Worm (Caenorhabditis elegans) whole organism, L4 larva: ENCODE results near the gene tomm-70.

Source experiments
- D1046.2 ChIP-seq: fragments of 200-800 bp; sonication (Bioruptor generic); IDR thresholded peaks from 2 replicates; pipeline ENCODE4 v1.3.6; 2022; ENCODE audit warnings: missing genetic modification characterization, missing compliant biosample characterization
- F10B5.3 ChIP-seq: sonication (generic microtip); optimal IDR thresholded peaks from 2 replicates; lab custom pipeline; 2016; ENCODE audit warnings: mild to moderate bottlenecking, missing genetic modification characterization, missing compliant biosample characterization
- F44E2.7 ChIP-seq: fragments of 200-800 bp; sonication (Bioruptor generic); IDR thresholded peaks from 2 replicates; pipeline ENCODE4 v2.1.2; 2022; ENCODE audit warnings: missing genetic modification characterization, missing compliant biosample characterization
- F49E8.2 ChIP-seq: sonication (generic microtip); optimal IDR thresholded peaks from 2 replicates; lab custom pipeline; 2016; ENCODE audit warnings: missing compliant biosample characterization, mild to moderate bottlenecking, missing genetic modification characterization, borderline replicate concordance
- T20F7.1 ChIP-seq: fragments of 200-800 bp; sonication (Bioruptor generic); optimal IDR thresholded peaks from 2 replicates; lab custom pipeline; 2018; ENCODE audit warnings: mild to moderate bottlenecking, missing genetic modification characterization, missing compliant biosample characterization
- Y105C5A.15 ChIP-seq: fragments of 200-800 bp; sonication (Bioruptor generic); IDR thresholded peaks from 2 replicates; pipeline ENCODE4 v1.3.6; 2022; ENCODE audit warnings: missing genetic modification characterization, missing compliant biosample characterization
- Y75B8A.6 ChIP-seq: fragments of 200-800 bp; sonication (Bioruptor generic); IDR thresholded peaks from 2 replicates; pipeline ENCODE4 v1.3.6; 2022; ENCODE audit warnings: missing genetic modification reagents, missing genetic modification characterization, missing compliant biosample characterization
- aha-1 ChIP-seq: fragments of 150-350 bp; peaks from one replicate; lab custom pipeline; 2014; ENCODE audit warnings: missing biosample characterization, missing genetic modification characterization
- aly-2 ChIP-seq: sonication (generic microtip); optimal IDR thresholded peaks from 2 replicates; lab custom pipeline; 2018; ENCODE audit warnings: missing biosample characterization, missing genetic modification characterization
- arid-1 ChIP-seq: fragments of 200-800 bp; sonication (Bioruptor generic); conservative IDR thresholded peaks from 2 replicates; pipeline ENCODE4 v1.3.6; 2022; ENCODE audit warnings: missing genetic modification reagents, missing genetic modification characterization, missing compliant biosample characterization
- ceh-44 ChIP-seq: fragments of 200-800 bp; sonication (Bioruptor generic); IDR thresholded peaks from 2 replicates; pipeline ENCODE4 v1.3.6; 2022; ENCODE audit warnings: missing genetic modification reagents, missing genetic modification characterization, missing compliant biosample characterization
- ceh-82 ChIP-seq: sonication (generic microtip); optimal IDR thresholded peaks from 2 replicates; lab custom pipeline; 2017; ENCODE audit warnings: missing biosample characterization, missing genetic modification characterization
- cey-2 ChIP-seq: sonication (generic microtip); optimal IDR thresholded peaks from 3 replicates; lab custom pipeline; 2017; ENCODE audit warnings: missing genetic modification characterization, mild to moderate bottlenecking, missing compliant biosample characterization, antibody characterized with exemption, borderline replicate concordance; ENCODE audit not compliant: insufficient read depth
- daf-16 ChIP-seq, 3 experiments: sonication (generic microtip); optimal IDR thresholded peaks; 2 replicates each; lab custom pipeline; 2016 to 2017; ENCODE audit warnings: missing genetic modification characterization in 3 of 3, missing genetic modification reagents in 3 of 3, mild to moderate bottlenecking in 2 of 3, missing compliant biosample characterization in 2 of 3, missing biosample characterization in 1 of 3, moderate library complexity in 1 of 3
- daf-8 ChIP-seq: fragments of 200-800 bp; sonication (Bioruptor generic); IDR thresholded peaks from 2 replicates; pipeline ENCODE4 v1.3.6; 2022; ENCODE audit warnings: missing genetic modification characterization, missing compliant biosample characterization
- dmd-6 ChIP-seq: fragments of 200-800 bp; sonication (Bioruptor generic); IDR thresholded peaks from 2 replicates; pipeline ENCODE4 v1.3.6; 2022; ENCODE audit warnings: missing genetic modification reagents, missing genetic modification characterization, missing compliant biosample characterization
- dmd-9 ChIP-seq: fragments of 200-800 bp; sonication (Bioruptor generic); IDR thresholded peaks from 2 replicates; pipeline ENCODE4 v1.3.6; 2022; ENCODE audit warnings: missing genetic modification reagents, missing genetic modification characterization, missing compliant biosample characterization
- dpl-1 ChIP-seq: fragments of 150-350 bp; optimal IDR thresholded peaks from 2 replicates; lab custom pipeline; 2014; ENCODE audit warnings: missing biosample characterization, missing genetic modification reagents, missing genetic modification characterization
- dve-1 ChIP-seq: sonication (generic microtip); optimal IDR thresholded peaks from 2 replicates; lab custom pipeline; 2017; ENCODE audit warnings: antibody characterized with exemption, mild to moderate bottlenecking, missing genetic modification characterization, missing compliant biosample characterization; ENCODE audit not compliant: insufficient read depth
- egl-27 ChIP-seq: sonication (generic microtip); optimal IDR thresholded peaks from 3 replicates; lab custom pipeline; 2017; ENCODE audit warnings: missing biosample characterization, missing genetic modification reagents, missing genetic modification characterization
- egl-43 ChIP-seq: fragments of 200-800 bp; sonication (Bioruptor generic); IDR thresholded peaks from 2 replicates; pipeline ENCODE4 v1.3.6; 2022; ENCODE audit warnings: missing genetic modification reagents, missing genetic modification characterization, missing compliant biosample characterization
- fkh-10 ChIP-seq: fragments of 150-350 bp; optimal IDR thresholded peaks from 2 replicates; lab custom pipeline; 2014; ENCODE audit warnings: missing biosample characterization, missing genetic modification reagents, missing genetic modification characterization
- gei-8 ChIP-seq: fragments of 200-800 bp; sonication (Bioruptor generic); optimal IDR thresholded peaks from 2 replicates; lab custom pipeline; 2018; ENCODE audit warnings: mild to moderate bottlenecking, missing genetic modification characterization, missing compliant biosample characterization
- hlh-11 ChIP-seq: fragments of 200-800 bp; sonication (Bioruptor generic); optimal IDR thresholded peaks from 2 replicates; lab custom pipeline; 2018; ENCODE audit warnings: mild to moderate bottlenecking, missing genetic modification characterization, missing compliant biosample characterization
- hlh-30 ChIP-seq: sonication (generic microtip); optimal IDR thresholded peaks from 2 replicates; lab custom pipeline; 2017; ENCODE audit warnings: antibody characterized with exemption, mild to moderate bottlenecking, missing genetic modification characterization, missing compliant biosample characterization; ENCODE audit not compliant: insufficient read depth
- hmg-1.1 ChIP-seq: fragments of 200-800 bp; sonication (Bioruptor generic); IDR thresholded peaks from 2 replicates; pipeline ENCODE4 v1.3.6; 2022; ENCODE audit warnings: missing genetic modification reagents, missing genetic modification characterization, missing compliant biosample characterization
- lim-7 ChIP-seq: fragments of 200-800 bp; sonication (Bioruptor generic); IDR thresholded peaks from 2 replicates; pipeline ENCODE4 v1.3.6; 2022; ENCODE audit warnings: missing genetic modification characterization, missing compliant biosample characterization
- lin-13 ChIP-seq: fragments of 150-350 bp; optimal IDR thresholded peaks from 2 replicates; lab custom pipeline; 2014; ENCODE audit warnings: missing biosample characterization, missing genetic modification reagents, missing genetic modification characterization
- lin-38 ChIP-seq: fragments of 200-800 bp; sonication (Bioruptor generic); IDR thresholded peaks from 2 replicates; pipeline ENCODE4 v1.3.6; 2022; ENCODE audit warnings: missing genetic modification reagents, missing genetic modification characterization, missing compliant biosample characterization
- lin-39 ChIP-seq: fragments of 150-350 bp; optimal IDR thresholded peaks from 2 replicates; lab custom pipeline; 2014; ENCODE audit warnings: missing biosample characterization, missing genetic modification reagents, missing genetic modification characterization
- lsy-2 ChIP-seq, 2 experiments: fragments of 150-350 bp in 1 of 2; sonication (generic microtip) in 1 of 2; optimal IDR thresholded peaks; 2 replicates each; lab custom pipeline; 2014 to 2017; ENCODE audit warnings: missing biosample characterization in 2 of 2, missing genetic modification characterization in 2 of 2
- madf-5 ChIP-seq, 2 experiments: fragments of 200-800 bp; sonication (Bioruptor generic); IDR thresholded peaks; 2 replicates each; pipeline ENCODE4 v1.3.6; 2022; ENCODE audit warnings: missing compliant biosample characterization in 2 of 2, missing genetic modification characterization in 2 of 2
- mdl-1 ChIP-seq, 2 experiments: fragments of 150-350 bp in 1 of 2; sonication (generic microtip) in 1 of 2; optimal IDR thresholded peaks; 2 replicates each; lab custom pipeline; 2014 to 2017; ENCODE audit warnings: missing biosample characterization in 2 of 2, missing genetic modification characterization in 2 of 2
- mdt-29 ChIP-seq: fragments of 200-800 bp; sonication (Bioruptor generic); IDR thresholded peaks from 2 replicates; pipeline ENCODE4 v1.3.6; 2022; ENCODE audit warnings: missing genetic modification reagents, missing genetic modification characterization, missing compliant biosample characterization
- mep-1 ChIP-seq: fragments of 150-350 bp; sonication (generic microtip); optimal IDR thresholded peaks from 3 replicates; lab custom pipeline; 2014; ENCODE audit warnings: missing biosample characterization, missing genetic modification characterization
- mes-2 ChIP-seq: sonication (generic microtip); optimal IDR thresholded peaks from 2 replicates; lab custom pipeline; 2016; ENCODE audit warnings: missing genotype, mild to moderate bottlenecking, missing genetic modification characterization, missing compliant biosample characterization; ENCODE audit not compliant: poor library complexity, severe bottlenecking
- mxl-2 ChIP-seq: fragments of 200-800 bp; sonication (Bioruptor generic); conservative IDR thresholded peaks from 2 replicates; pipeline ENCODE4 v1.3.6; 2022; ENCODE audit warnings: missing genetic modification reagents, missing genetic modification characterization, missing compliant biosample characterization
- nhr-10 ChIP-seq: fragments of 150-350 bp; optimal IDR thresholded peaks from 2 replicates; lab custom pipeline; 2014; ENCODE audit warnings: missing biosample characterization, missing genetic modification characterization
- nhr-102 ChIP-seq: sonication (generic microtip); optimal IDR thresholded peaks from 2 replicates; lab custom pipeline; 2016; ENCODE audit warnings: mild to moderate bottlenecking, missing genetic modification characterization, moderate library complexity, missing compliant biosample characterization
- nhr-41 ChIP-seq: fragments of 200-800 bp; sonication (Bioruptor generic); IDR thresholded peaks from 2 replicates; pipeline ENCODE4 v1.3.6; 2022; ENCODE audit warnings: missing genetic modification reagents, missing genetic modification characterization, missing compliant biosample characterization
- nhr-48 ChIP-seq: sonication (generic microtip); optimal IDR thresholded peaks from 2 replicates; lab custom pipeline; 2016; ENCODE audit warnings: mild to moderate bottlenecking, missing genetic modification characterization, missing compliant biosample characterization
- nhr-77 ChIP-seq: fragments of 150-350 bp; optimal IDR thresholded peaks from 2 replicates; lab custom pipeline; 2014; ENCODE audit warnings: missing biosample characterization, missing genetic modification characterization
- pha-4 ChIP-seq, 2 experiments: fragments of 150-350 bp in 1 of 2; fragments of 200-800 bp in 1 of 2; sonication (Bioruptor generic) in 1 of 2; IDR thresholded peaks in 1 of 2; optimal IDR thresholded peaks in 1 of 2; 2 replicates each; pipeline versions ENCODE4 v1.3.6 to Lab custom; 2014 to 2022; ENCODE audit warnings: missing genetic modification characterization in 2 of 2, missing genetic modification reagents in 2 of 2, missing biosample characterization in 1 of 2, missing compliant biosample characterization in 1 of 2
- php-3 ChIP-seq: fragments of 200-800 bp; sonication (Bioruptor generic); IDR thresholded peaks from 2 replicates; pipeline ENCODE4 v1.3.6; 2022; ENCODE audit warnings: missing genetic modification reagents, missing genetic modification characterization, missing compliant biosample characterization
- saeg-2 ChIP-seq: fragments of 200-800 bp; sonication (Bioruptor generic); IDR thresholded peaks from 2 replicates; pipeline ENCODE4 v1.3.6; 2022; ENCODE audit warnings: missing genetic modification reagents, missing genetic modification characterization, missing compliant biosample characterization
- set-16 ChIP-seq: fragments of 200-800 bp; sonication (Bioruptor generic); IDR thresholded peaks from 2 replicates; pipeline ENCODE4 v1.3.6; 2022; ENCODE audit warnings: missing genetic modification reagents, missing genetic modification characterization, missing compliant biosample characterization
- tag-97 ChIP-seq: fragments of 200-800 bp; sonication (Bioruptor generic); IDR thresholded peaks from 2 replicates; pipeline ENCODE4 v1.3.6; 2022; ENCODE audit warnings: missing genetic modification characterization, missing compliant biosample characterization
- unc-130 ChIP-seq: sonication (generic microtip); optimal IDR thresholded peaks from 2 replicates; lab custom pipeline; 2016; ENCODE audit warnings: missing genetic modification reagents, missing genetic modification characterization, missing compliant biosample characterization
- zag-1 ChIP-seq: fragments of 150-350 bp; optimal IDR thresholded peaks from 2 replicates; lab custom pipeline; 2014; ENCODE audit warnings: missing biosample characterization, missing genetic modification characterization
- zfp-2 ChIP-seq: sonication (generic microtip); optimal IDR thresholded peaks from 2 replicates; lab custom pipeline; 2016; ENCODE audit warnings: mild to moderate bottlenecking, missing genetic modification characterization, missing compliant biosample characterization

Gene tomm-70

ce11 chrIII:8731973-8732372 is 22.6 kb downstream of the tomm-70 start (continued):
- no peak for TF ChIP-seq ceh-44 (GFP tag; lab: Robert Waterston, UW)
- TF ChIP-seq egl-27 (tag; lab: Kevin White, UChicago) = no peak
- TF ChIP-seq tag-97 (GFP tag; lab: Robert Waterston, UW) = no peak
- no peak for TF ChIP-seq mxl-2 (GFP tag; lab: Robert Waterston, UW)
- no peak for TF ChIP-seq daf-8 (GFP tag; lab: Robert Waterston, UW)
- TF ChIP-seq egl-43 (GFP tag; lab: Robert Waterston, UW) = no peak
- TF ChIP-seq nhr-10 (tag; lab: Kevin White, UChicago) = no peak
- no peak for TF ChIP-seq ceh-82 (tag; lab: Kevin White, UChicago)
- no peak for TF ChIP-seq F44E2.7 (GFP tag; lab: Robert Waterston, UW)
- TF ChIP-seq mep-1 (tag; lab: Kevin White, UChicago) = no peak
- TF ChIP-seq zfp-2 (tag; lab: Kevin White, UChicago) = no peak
- peak; percentile 19 for TF ChIP-seq nhr-48 (tag; lab: Kevin White, UChicago)
- TF ChIP-seq lsy-2 (tag; optimal IDR thresholded peaks at IDR 0.05; lab: Kevin White, UChicago) = peak in 1 of 2 experiments; percentile 23
- no peak for TF ChIP-seq dve-1 (tag; lab: Kevin White, UChicago)
- TF ChIP-seq nhr-77 (tag; lab: Kevin White, UChicago) = no peak
- no peak for TF ChIP-seq gei-8 (GFP tag; lab: Kevin White, UChicago)
- no peak for TF ChIP-seq lin-38
- no peak for TF ChIP-seq php-3 (GFP tag; lab: Robert Waterston, UW)
- no peak for TF ChIP-seq Y105C5A.15
- TF ChIP-seq unc-130 (GFP tag; lab: Kevin White, UChicago) = no peak
- no peak for TF ChIP-seq Y75B8A.6 (GFP tag; lab: Robert Waterston, UW)
- TF ChIP-seq saeg-2 (GFP tag; lab: Robert Waterston, UW) = no peak
- TF ChIP-seq fkh-10 (GFP tag; lab: Kevin White, UChicago) = no peak
- no peak for TF ChIP-seq lin-39 (tag; lab: Kevin White, UChicago)
- TF ChIP-seq mes-2 (tag; lab: Kevin White, UChicago) = peak; percentile 19
- TF ChIP-seq T20F7.1 (GFP tag; lab: Kevin White, UChicago) = no peak
- no peak for TF ChIP-seq pha-4 (GFP tag; IDR thresholded peaks at IDR 0.05; lab: Robert Waterston, UW)
- no peak for TF ChIP-seq pha-4 (tag; optimal IDR thresholded peaks at IDR 0.05; lab: Kevin White, UChicago)
- no peak for TF ChIP-seq D1046.2 (GFP tag; lab: Robert Waterston, UW)
- TF ChIP-seq hlh-30 (tag; lab: Kevin White, UChicago) = peak; percentile 82
- TF ChIP-seq aha-1 (tag; lab: Kevin White, UChicago) = no peak
- TF ChIP-seq aly-2 (tag; lab: Kevin White, UChicago) = no peak
- no peak for TF ChIP-seq madf-5 (GFP tag; IDR thresholded peaks at IDR 0.05; lab: Robert Waterston, UW)
- no peak for TF ChIP-seq arid-1 (GFP tag; lab: Robert Waterston, UW)
- TF ChIP-seq cey-2 (tag; lab: Kevin White, UChicago) = peak; percentile 37
- peak; percentile 62 for TF ChIP-seq hlh-11
- no peak for TF ChIP-seq dmd-9
- no peak for TF ChIP-seq F10B5.3
- no peak for TF ChIP-seq dpl-1 (GFP tag; lab: Kevin White, UChicago)
- TF ChIP-seq zag-1 (tag; lab: Kevin White, UChicago) = no peak
- no peak for TF ChIP-seq dmd-6
- peak; percentile 56 to 84 for TF ChIP-seq mdl-1 (tag; optimal IDR thresholded peaks at IDR 0.05; lab: Kevin White, UChicago)
- TF ChIP-seq nhr-41 (GFP tag; lab: Robert Waterston, UW) = no peak
- no peak for TF ChIP-seq lim-7 (GFP tag; lab: Robert Waterston, UW)
- TF ChIP-seq mdt-29 = no peak
- TF ChIP-seq nhr-102 (tag; lab: Kevin White, UChicago) = no peak
- no peak for TF ChIP-seq daf-16 (GFP tag; optimal IDR thresholded peaks at IDR 0.05; lab: Kevin White, UChicago)
- no peak for TF ChIP-seq daf-16 (tag; optimal IDR thresholded peaks at IDR 0.05; lab: Kevin White, UChicago)
- TF ChIP-seq set-16 (GFP tag; lab: Robert Waterston, UW) = no peak
- no peak for TF ChIP-seq F49E8.2 (tag; lab: Kevin White, UChicago)
- TF ChIP-seq lin-13 (GFP tag; lab: Kevin White, UChicago) = no peak
- TF ChIP-seq hmg-1.1 (GFP tag; lab: Robert Waterston, UW) = no peak
